Worm (Caenorhabditis elegans) whole organism, L1 larva: ENCODE results near the gene srh-82.
A peak's percentile ranks its signal among the peaks of the same experiment; 100 is the strongest.

ENCODE experiments used
- C34B4.2 ChIP-seq: sonication (generic microtip); optimal IDR thresholded peaks from 2 replicates; lab custom pipeline; 2017; ENCODE audit warnings: mild to moderate bottlenecking, missing genetic modification characterization, missing compliant biosample characterization
- F16B12.6 ChIP-seq: fragments of 150-350 bp; optimal IDR thresholded peaks from 2 replicates; lab custom pipeline; 2014; ENCODE audit warnings: missing biosample characterization, missing genetic modification characterization
- Y116A8C.19 ChIP-seq: sonication (generic microtip); optimal IDR thresholded peaks from 2 replicates; lab custom pipeline; 2016; ENCODE audit warnings: missing compliant biosample characterization, missing genetic modification characterization, borderline replicate concordance
- blmp-1 ChIP-seq: fragments of 150-350 bp; optimal IDR thresholded peaks from 2 replicates; lab custom pipeline; 2014; ENCODE audit warnings: missing biosample characterization, missing genetic modification characterization
- ceh-63 ChIP-seq: fragments of 200-800 bp; sonication (Bioruptor generic); optimal IDR thresholded peaks from 2 replicates; lab custom pipeline; 2018; ENCODE audit warnings: mild to moderate bottlenecking, missing genetic modification characterization, missing compliant biosample characterization
- ceh-8 ChIP-seq: fragments of 200-800 bp; sonication (Bioruptor generic); optimal IDR thresholded peaks from 2 replicates; lab custom pipeline; 2018; ENCODE audit warnings: mild to moderate bottlenecking, missing genetic modification characterization, moderate library complexity, missing compliant biosample characterization
- ceh-82 ChIP-seq, 3 experiments: fragments of 150-350 bp in 1 of 3; sonication (generic microtip) in 2 of 3; optimal IDR thresholded peaks; 2 replicates each; lab custom pipeline; 2014 to 2017; ENCODE audit warnings: missing biosample characterization in 3 of 3, missing genetic modification characterization in 3 of 3
- efl-1 ChIP-seq, 4 experiments: fragments of 150-350 bp; optimal IDR thresholded peaks in 3 of 4; peaks in 1 of 4; 1 replicate in 1 of 4; 2 replicates in 3 of 4; lab custom pipeline; 2014; ENCODE audit warnings: missing biosample characterization in 2 of 4, missing genetic modification characterization in 2 of 4, missing genetic modification reagents in 2 of 4
- egl-13 ChIP-seq: sonication (generic microtip); optimal IDR thresholded peaks from 2 replicates; lab custom pipeline; 2016; ENCODE audit warnings: missing genotype, missing genetic modification reagents, missing genetic modification characterization, missing compliant biosample characterization
- elt-3 ChIP-seq, 6 experiments: fragments of 150-350 bp in 1 of 6; sonication (generic microtip); optimal IDR thresholded peaks; 2 replicates each; lab custom pipeline; 2017 to 2018; ENCODE audit warnings: missing biosample characterization in 6 of 6, missing genetic modification characterization in 6 of 6, inconsistent platforms in 1 of 6
- ets-5 ChIP-seq: fragments of 200-800 bp; sonication (Bioruptor generic); IDR thresholded peaks from 2 replicates; pipeline ENCODE4 v1.3.6; 2022; ENCODE audit warnings: missing genetic modification characterization, missing compliant biosample characterization
- fkh-10 ChIP-seq: sonication (generic microtip); optimal IDR thresholded peaks from 2 replicates; lab custom pipeline; 2017; ENCODE audit warnings: missing biosample characterization, missing genetic modification reagents, missing genetic modification characterization
- fkh-8 ChIP-seq: sonication (generic microtip); optimal IDR thresholded peaks from 2 replicates; lab custom pipeline; 2016; ENCODE audit warnings: mild to moderate bottlenecking, missing genetic modification characterization, missing compliant biosample characterization
- fos-1 ChIP-seq: fragments of 150-350 bp; optimal IDR thresholded peaks from 2 replicates; lab custom pipeline; 2014; ENCODE audit warnings: missing biosample characterization, missing genetic modification characterization
- hlh-17 ChIP-seq: fragments of 200-800 bp; sonication (Bioruptor generic); optimal IDR thresholded peaks from 2 replicates; lab custom pipeline; 2018; ENCODE audit warnings: missing genetic modification characterization, mild to moderate bottlenecking, missing compliant biosample characterization, moderate library complexity, borderline replicate concordance
- irx-1 ChIP-seq: sonication (generic microtip); optimal IDR thresholded peaks from 2 replicates; lab custom pipeline; 2016; ENCODE audit warnings: missing genetic modification characterization, missing compliant biosample characterization
- lin-15B ChIP-seq: fragments of 150-350 bp; sonication (generic microtip); optimal IDR thresholded peaks from 3 replicates; lab custom pipeline; 2014; ENCODE audit warnings: missing biosample characterization, missing genetic modification characterization
- lin-35 ChIP-seq, 2 experiments: fragments of 150-350 bp; optimal IDR thresholded peaks; 2 replicates each; lab custom pipeline; 2014; ENCODE audit warnings: missing biosample characterization in 2 of 2, missing genetic modification characterization in 2 of 2, missing genetic modification reagents in 2 of 2
- lin-39 ChIP-seq: fragments of 150-350 bp; optimal IDR thresholded peaks from 2 replicates; lab custom pipeline; 2014; ENCODE audit warnings: missing biosample characterization, missing genetic modification reagents, missing genetic modification characterization
- lir-3 ChIP-seq: sonication (generic microtip); optimal IDR thresholded peaks from 2 replicates; lab custom pipeline; 2016; ENCODE audit warnings: mild to moderate bottlenecking, missing genetic modification characterization, moderate library complexity, missing compliant biosample characterization; ENCODE audit not compliant: poor library complexity
- lsy-2 ChIP-seq, 2 experiments: fragments of 150-350 bp; optimal IDR thresholded peaks; 2 replicates each; lab custom pipeline; 2014; ENCODE audit warnings: missing biosample characterization in 2 of 2, missing genetic modification characterization in 2 of 2
- mab-9 ChIP-seq: fragments of 200-800 bp; sonication (Bioruptor generic); IDR thresholded peaks from 2 replicates; pipeline ENCODE4 v1.3.6; 2022; ENCODE audit warnings: missing genetic modification reagents, missing genetic modification characterization, missing compliant biosample characterization
- mdl-1 ChIP-seq, 2 experiments: fragments of 150-350 bp; optimal IDR thresholded peaks; 2 replicates each; lab custom pipeline; 2014 to 2017; ENCODE audit warnings: missing biosample characterization in 2 of 2, missing genetic modification characterization in 2 of 2, inconsistent platforms in 1 of 2
- mep-1 ChIP-seq: fragments of 150-350 bp; optimal IDR thresholded peaks from 2 replicates; lab custom pipeline; 2014; ENCODE audit warnings: missing biosample characterization, missing genetic modification characterization
- nhr-11 ChIP-seq: fragments of 150-350 bp; optimal IDR thresholded peaks from 2 replicates; lab custom pipeline; 2014; ENCODE audit warnings: missing biosample characterization, missing genetic modification characterization
- nhr-20 ChIP-seq: sonication (generic microtip); optimal IDR thresholded peaks from 2 replicates; lab custom pipeline; 2016; ENCODE audit warnings: mild to moderate bottlenecking, missing genetic modification characterization, missing compliant biosample characterization
- nhr-28 ChIP-seq: fragments of 150-350 bp; optimal IDR thresholded peaks from 2 replicates; lab custom pipeline; 2014; ENCODE audit warnings: missing biosample characterization, missing genetic modification characterization
- nhr-47 ChIP-seq: sonication (generic microtip); optimal IDR thresholded peaks from 2 replicates; lab custom pipeline; 2016; ENCODE audit warnings: mild to moderate bottlenecking, missing genetic modification characterization, moderate library complexity, missing compliant biosample characterization
- nhr-71 ChIP-seq: sonication (generic microtip); optimal IDR thresholded peaks from 2 replicates; lab custom pipeline; 2016; ENCODE audit warnings: mild to moderate bottlenecking, missing genetic modification characterization, moderate library complexity, missing compliant biosample characterization
- nhr-90 ChIP-seq: sonication (generic microtip); optimal IDR thresholded peaks from 2 replicates; lab custom pipeline; 2016; ENCODE audit warnings: mild to moderate bottlenecking, missing genetic modification characterization, missing compliant biosample characterization; ENCODE audit not compliant: poor library complexity
- pax-3 ChIP-seq: fragments of 200-800 bp; sonication (Bioruptor generic); optimal IDR thresholded peaks from 2 replicates; lab custom pipeline; 2018; ENCODE audit warnings: mild to moderate bottlenecking, missing genetic modification characterization, moderate library complexity, missing compliant biosample characterization
- pqm-1 ChIP-seq: sonication (generic microtip); optimal IDR thresholded peaks from 3 replicates; lab custom pipeline; 2017; ENCODE audit warnings: missing biosample characterization, missing genetic modification characterization
- skn-1 ChIP-seq: fragments of 150-350 bp; optimal IDR thresholded peaks from 2 replicates; lab custom pipeline; 2014; ENCODE audit warnings: missing biosample characterization, missing genetic modification characterization
- snpc-4 ChIP-seq: fragments of 150-350 bp; optimal IDR thresholded peaks from 2 replicates; lab custom pipeline; 2014; ENCODE audit warnings: missing biosample characterization, missing genetic modification characterization
- snu-23 ChIP-seq: sonication (generic microtip); optimal IDR thresholded peaks from 2 replicates; lab custom pipeline; 2016; ENCODE audit warnings: missing genetic modification characterization, missing compliant biosample characterization
- sptf-1 ChIP-seq: fragments of 150-350 bp; optimal IDR thresholded peaks from 2 replicates; lab custom pipeline; 2014; ENCODE audit warnings: missing biosample characterization, missing genetic modification characterization
- swsn-7 ChIP-seq: sonication (generic microtip); optimal IDR thresholded peaks from 2 replicates; lab custom pipeline; 2016; ENCODE audit warnings: missing genetic modification characterization, missing compliant biosample characterization
- unc-130 ChIP-seq: fragments of 150-350 bp; optimal IDR thresholded peaks from 2 replicates; lab custom pipeline; 2017; ENCODE audit warnings: missing biosample characterization, missing genetic modification characterization, inconsistent platforms
- unc-62 ChIP-seq: fragments of 150-350 bp; optimal IDR thresholded peaks from 2 replicates; lab custom pipeline; 2014; ENCODE audit warnings: missing biosample characterization, missing genetic modification reagents, missing genetic modification characterization
- unc-86 ChIP-seq: sonication (generic microtip); optimal IDR thresholded peaks from 2 replicates; lab custom pipeline; 2016; ENCODE audit warnings: missing genetic modification characterization, missing compliant biosample characterization
- unc-98 ChIP-seq: fragments of 200-800 bp; sonication (Bioruptor generic); IDR thresholded peaks from 2 replicates; pipeline ENCODE4 v1.3.6; 2022; ENCODE audit warnings: missing genetic modification characterization, missing compliant biosample characterization
- xbp-1 ChIP-seq: sonication (generic microtip); optimal IDR thresholded peaks from 2 replicates; lab custom pipeline; 2016; ENCODE audit warnings: missing genetic modification characterization, missing compliant biosample characterization
- ztf-11 ChIP-seq, 2 experiments: sonication (generic microtip); optimal IDR thresholded peaks; 2 replicates each; lab custom pipeline; 2016 to 2017; ENCODE audit warnings: missing genetic modification characterization in 2 of 2, missing biosample characterization in 1 of 2, missing compliant biosample characterization in 1 of 2
- ztf-4 ChIP-seq: fragments of 150-350 bp; optimal IDR thresholded peaks from 2 replicates; lab custom pipeline; 2014; ENCODE audit warnings: missing biosample characterization, missing genetic modification characterization

Gene srh-82

ce11 chrV:176870-177467, 32.1 kb downstream of the srh-82 start, which contains the start of gene cul-3 (continued):
- TF ChIP-seq pqm-1 (no peak), fkh-8 (tag; lab: Kevin White, UChicago) (peak; percentile 47), efl-1 (optimal IDR thresholded peaks at IDR 0.05; lab: Kevin White, UChicago) (peak; percentile 65 to 77), efl-1 (GFP tag; optimal IDR thresholded peaks at IDR 0.05 in 1 of 2; lab: Kevin White, UChicago) (peak; percentile 77 to 98), ztf-11 (tag; optimal IDR thresholded peaks at IDR 0.05; lab: Kevin White, UChicago) (peak in 1 of 2 experiments; percentile 11), skn-1 (tag; lab: Kevin White, UChicago) (peak; percentile 64), nhr-28 (tag; lab: Kevin White, UChicago) (no peak), ceh-82 (tag; optimal IDR thresholded peaks at IDR 0.05; lab: Kevin White, UChicago) (peak; percentile 58 to 77 (median 67)), fkh-10 (GFP tag; lab: Kevin White, UChicago) (peak; percentile 3), pax-3 (no peak), unc-130 (peak; percentile 52)

- TF ChIP-seq nhr-28 (tag; lab: Kevin White, UChicago) (no peak), unc-86 (tag; lab: Kevin White, UChicago) (no peak), hlh-17 (GFP tag; lab: Kevin White, UChicago) (no peak), skn-1 (tag; lab: Kevin White, UChicago) (no peak), nhr-11 (tag; lab: Kevin White, UChicago) (no peak), swsn-7 (tag; lab: Kevin White, UChicago) (no peak), ceh-63 (GFP tag; lab: Kevin White, UChicago) (no peak), ztf-11 (tag; optimal IDR thresholded peaks at IDR 0.05; lab: Kevin White, UChicago) (no peak), ztf-4 (tag; lab: Kevin White, UChicago) (no peak), ceh-8 (GFP tag; lab: Kevin White, UChicago) (no peak), mep-1 (tag; lab: Kevin White, UChicago) (no peak), egl-13 (tag; lab: Kevin White, UChicago) (no peak), sptf-1 (no peak), pax-3 (no peak), blmp-1 (tag; lab: Kevin White, UChicago) (no peak), fos-1 (tag; lab: Kevin White, UChicago) (no peak), lin-39 (no peak), lir-3 (tag; lab: Kevin White, UChicago) (no peak), xbp-1 (tag; lab: Kevin White, UChicago) (no peak), mab-9 (no peak)
These were observed 40.2 kb downstream of the srh-82 start for ce11 chrV:185124-185523.

- TF ChIP-seq snu-23: peak; percentile 61
- peak; percentile 7 for TF ChIP-seq irx-1 (tag; lab: Kevin White, UChicago)
- peak; percentile 21 for TF ChIP-seq lin-15B
- TF ChIP-seq lsy-2 (tag; optimal IDR thresholded peaks at IDR 0.05; lab: Kevin White, UChicago): peak; percentile 15 to 56
- TF ChIP-seq fkh-8 (tag; lab: Kevin White, UChicago): no peak
- TF ChIP-seq swsn-7 (tag; lab: Kevin White, UChicago): peak; percentile 48
- peak; percentile 26 for TF ChIP-seq nhr-90 (tag; lab: Kevin White, UChicago)
- peak; percentile 27 for TF ChIP-seq mep-1 (tag; lab: Kevin White, UChicago)
- no peak for TF ChIP-seq ets-5 (GFP tag; lab: Robert Waterston, UW)
- peak in 1 of 2 experiments; percentile 41 for TF ChIP-seq mdl-1 (tag; optimal IDR thresholded peaks at IDR 0.05; lab: Kevin White, UChicago)
- peak; percentile 76 to 81 for TF ChIP-seq efl-1 (optimal IDR thresholded peaks at IDR 0.05; lab: Kevin White, UChicago)
- peak; percentile 74 to 96 for TF ChIP-seq efl-1 (GFP tag; optimal IDR thresholded peaks at IDR 0.05 in 1 of 2; lab: Kevin White, UChicago)
- TF ChIP-seq unc-62 (GFP tag; lab: Kevin White, UChicago): no peak
- TF ChIP-seq nhr-28 (tag; lab: Kevin White, UChicago): no peak
- peak in 2 of 3 experiments; percentile 0 to 44 for TF ChIP-seq ceh-82 (tag; optimal IDR thresholded peaks at IDR 0.05; lab: Kevin White, UChicago)
- TF ChIP-seq lin-39: no peak
- peak; percentile 64 for TF ChIP-seq nhr-71 (tag; lab: Kevin White, UChicago)
- no peak for TF ChIP-seq nhr-11 (tag; lab: Kevin White, UChicago)
- TF ChIP-seq Y116A8C.19 (tag; lab: Kevin White, UChicago): no peak
- TF ChIP-seq blmp-1 (tag; lab: Kevin White, UChicago): no peak
- TF ChIP-seq ceh-63 (GFP tag; lab: Kevin White, UChicago): no peak
- peak; percentile 18 for TF ChIP-seq snpc-4 (tag; lab: Kevin White, UChicago)
- TF ChIP-seq lin-35 (GFP tag; optimal IDR thresholded peaks at IDR 0.05; lab: Kevin White, UChicago): peak; percentile 74 to 87
- peak; percentile 49 for TF ChIP-seq nhr-47 (tag; lab: Kevin White, UChicago)
- peak in 1 of 6 experiments; percentile 32 for TF ChIP-seq elt-3 (tag; optimal IDR thresholded peaks at IDR 0.05; lab: Kevin White, UChicago)
- no peak for TF ChIP-seq C34B4.2 (tag; lab: Kevin White, UChicago)
- TF ChIP-seq skn-1 (tag; lab: Kevin White, UChicago): peak; percentile 58
- peak; percentile 35 for TF ChIP-seq nhr-20 (tag; lab: Kevin White, UChicago)
- peak; percentile 44 for TF ChIP-seq F16B12.6
- peak; percentile 8 for TF ChIP-seq xbp-1 (tag; lab: Kevin White, UChicago)
- no peak for TF ChIP-seq unc-98 (GFP tag; lab: Robert Waterston, UW)
These were observed 40.9 kb downstream of the srh-82 start, which contains the start of gene arid-1 for ce11 chrV:185694-186217. TSS of gene arid-1 (plus strand) at chrV:186167.
